Worm (Caenorhabditis elegans) whole organism, L1 larva: ENCODE results near the gene C50F4.9.

ENCODE experiments used
- C16A3.4 ChIP-seq: fragments of 150-350 bp; optimal IDR thresholded peaks from 2 replicates; lab custom pipeline; 2014; ENCODE audit warnings: missing biosample characterization, missing genetic modification characterization
- alr-1 ChIP-seq: fragments of 200-800 bp; sonication (Bioruptor generic); optimal IDR thresholded peaks from 2 replicates; lab custom pipeline; 2018; ENCODE audit warnings: borderline replicate concordance, mild to moderate bottlenecking, missing genetic modification characterization, missing compliant biosample characterization
- aly-2 ChIP-seq: fragments of 150-350 bp; optimal IDR thresholded peaks from 2 replicates; lab custom pipeline; 2014; ENCODE audit warnings: missing biosample characterization, missing genetic modification characterization
- ama-1 ChIP-seq: fragments of 150-350 bp; optimal IDR thresholded peaks from 2 replicates; lab custom pipeline; 2014
- ceh-63 ChIP-seq: fragments of 200-800 bp; sonication (Bioruptor generic); optimal IDR thresholded peaks from 2 replicates; lab custom pipeline; 2018; ENCODE audit warnings: mild to moderate bottlenecking, missing genetic modification characterization, missing compliant biosample characterization
- ceh-82 ChIP-seq, 3 experiments: fragments of 150-350 bp in 1 of 3; sonication (generic microtip) in 2 of 3; optimal IDR thresholded peaks; 2 replicates each; lab custom pipeline; 2014 to 2017; ENCODE audit warnings: missing biosample characterization in 3 of 3, missing genetic modification characterization in 3 of 3
- ceh-88 ChIP-seq: fragments of 200-800 bp; sonication (Bioruptor generic); IDR thresholded peaks from 2 replicates; pipeline ENCODE4 v1.3.6; 2022; ENCODE audit warnings: missing genetic modification characterization, missing compliant biosample characterization
- ces-1 ChIP-seq: fragments of 150-350 bp; optimal IDR thresholded peaks from 2 replicates; lab custom pipeline; 2014; ENCODE audit warnings: missing biosample characterization, missing genetic modification reagents, missing genetic modification characterization
- efl-1 ChIP-seq, 4 experiments: fragments of 150-350 bp; optimal IDR thresholded peaks in 3 of 4; peaks in 1 of 4; 1 replicate in 1 of 4; 2 replicates in 3 of 4; lab custom pipeline; 2014; ENCODE audit warnings: missing biosample characterization in 2 of 4, missing genetic modification characterization in 2 of 4, missing genetic modification reagents in 2 of 4
- egl-13 ChIP-seq: sonication (generic microtip); optimal IDR thresholded peaks from 2 replicates; lab custom pipeline; 2016; ENCODE audit warnings: missing genotype, missing genetic modification reagents, missing genetic modification characterization, missing compliant biosample characterization
- elt-2 ChIP-seq: sonication (generic microtip); optimal IDR thresholded peaks from 2 replicates; lab custom pipeline; 2016; ENCODE audit warnings: missing genetic modification characterization, mild to moderate bottlenecking, inconsistent platforms, missing compliant biosample characterization, missing genetic modification reagents
- fkh-10 ChIP-seq: sonication (generic microtip); optimal IDR thresholded peaks from 2 replicates; lab custom pipeline; 2017; ENCODE audit warnings: missing biosample characterization, missing genetic modification reagents, missing genetic modification characterization
- fkh-4 ChIP-seq: sonication (generic microtip); optimal IDR thresholded peaks from 2 replicates; lab custom pipeline; 2016; ENCODE audit warnings: missing compliant biosample characterization, missing genetic modification characterization, borderline replicate concordance
- fkh-8 ChIP-seq: sonication (generic microtip); optimal IDR thresholded peaks from 2 replicates; lab custom pipeline; 2016; ENCODE audit warnings: mild to moderate bottlenecking, missing genetic modification characterization, missing compliant biosample characterization
- fos-1 ChIP-seq: fragments of 150-350 bp; optimal IDR thresholded peaks from 2 replicates; lab custom pipeline; 2014; ENCODE audit warnings: missing biosample characterization, missing genetic modification characterization
- grh-1 ChIP-seq: fragments of 200-800 bp; sonication (Bioruptor generic); IDR thresholded peaks from 2 replicates; pipeline ENCODE4 v1.3.6; 2022; ENCODE audit warnings: missing genetic modification reagents, missing genetic modification characterization, missing compliant biosample characterization
- isw-1 ChIP-seq: fragments of 200-800 bp; sonication (Bioruptor generic); IDR thresholded peaks from 2 replicates; pipeline ENCODE4 v1.3.6; 2022; ENCODE audit warnings: missing genetic modification characterization, missing compliant biosample characterization
- jun-1 ChIP-seq: fragments of 150-350 bp; optimal IDR thresholded peaks from 2 replicates; lab custom pipeline; 2014; ENCODE audit warnings: missing biosample characterization, missing genetic modification reagents, missing genetic modification characterization
- lin-14 ChIP-seq: fragments of 200-800 bp; sonication (Bioruptor generic); optimal IDR thresholded peaks from 2 replicates; lab custom pipeline; 2018; ENCODE audit warnings: mild to moderate bottlenecking, missing genetic modification characterization, moderate library complexity, missing compliant biosample characterization
- lir-3 ChIP-seq: sonication (generic microtip); optimal IDR thresholded peaks from 2 replicates; lab custom pipeline; 2016; ENCODE audit warnings: mild to moderate bottlenecking, missing genetic modification characterization, moderate library complexity, missing compliant biosample characterization; ENCODE audit not compliant: poor library complexity
- lsy-2 ChIP-seq, 2 experiments: fragments of 150-350 bp; optimal IDR thresholded peaks; 2 replicates each; lab custom pipeline; 2014; ENCODE audit warnings: missing biosample characterization in 2 of 2, missing genetic modification characterization in 2 of 2
- mab-9 ChIP-seq: fragments of 200-800 bp; sonication (Bioruptor generic); IDR thresholded peaks from 2 replicates; pipeline ENCODE4 v1.3.6; 2022; ENCODE audit warnings: missing genetic modification reagents, missing genetic modification characterization, missing compliant biosample characterization
- mep-1 ChIP-seq: fragments of 150-350 bp; optimal IDR thresholded peaks from 2 replicates; lab custom pipeline; 2014; ENCODE audit warnings: missing biosample characterization, missing genetic modification characterization
- nhr-11 ChIP-seq: fragments of 150-350 bp; optimal IDR thresholded peaks from 2 replicates; lab custom pipeline; 2014; ENCODE audit warnings: missing biosample characterization, missing genetic modification characterization
- nhr-12 ChIP-seq: sonication (generic microtip); optimal IDR thresholded peaks from 2 replicates; lab custom pipeline; 2017; ENCODE audit warnings: missing biosample characterization, missing genetic modification characterization
- nhr-19 ChIP-seq: fragments of 200-800 bp; sonication (Bioruptor generic); conservative IDR thresholded peaks from 2 replicates; pipeline ENCODE4 v1.3.6; 2022; ENCODE audit warnings: missing genetic modification characterization, missing compliant biosample characterization
- nhr-20 ChIP-seq: sonication (generic microtip); optimal IDR thresholded peaks from 2 replicates; lab custom pipeline; 2016; ENCODE audit warnings: mild to moderate bottlenecking, missing genetic modification characterization, missing compliant biosample characterization
- nhr-237 ChIP-seq: fragments of 150-350 bp; optimal IDR thresholded peaks from 2 replicates; lab custom pipeline; 2014; ENCODE audit warnings: missing biosample characterization, missing genetic modification characterization
- nhr-47 ChIP-seq: sonication (generic microtip); optimal IDR thresholded peaks from 2 replicates; lab custom pipeline; 2016; ENCODE audit warnings: mild to moderate bottlenecking, missing genetic modification characterization, moderate library complexity, missing compliant biosample characterization
- nhr-76 ChIP-seq: sonication (generic microtip); optimal IDR thresholded peaks from 2 replicates; lab custom pipeline; 2017; ENCODE audit warnings: missing biosample characterization, missing genetic modification characterization
- nhr-77 ChIP-seq: fragments of 150-350 bp; optimal IDR thresholded peaks from 2 replicates; lab custom pipeline; 2014; ENCODE audit warnings: missing biosample characterization, missing genetic modification characterization
- nhr-84 ChIP-seq: sonication (generic microtip); optimal IDR thresholded peaks from 2 replicates; lab custom pipeline; 2017; ENCODE audit warnings: missing biosample characterization, missing genetic modification characterization
- nhr-85 ChIP-seq: sonication (generic microtip); peaks from one replicate; lab custom pipeline; 2016; ENCODE audit warnings: missing genetic modification characterization, inconsistent platforms, missing compliant biosample characterization
- pag-3 ChIP-seq: sonication (generic microtip); optimal IDR thresholded peaks from 2 replicates; lab custom pipeline; 2017; ENCODE audit warnings: missing genetic modification characterization, mild to moderate bottlenecking, missing compliant biosample characterization, antibody characterized with exemption, borderline replicate concordance; ENCODE audit not compliant: insufficient read depth
- pqm-1 ChIP-seq: sonication (generic microtip); optimal IDR thresholded peaks from 3 replicates; lab custom pipeline; 2017; ENCODE audit warnings: missing biosample characterization, missing genetic modification characterization
- rnt-1 ChIP-seq: sonication (generic microtip); optimal IDR thresholded peaks from 2 replicates; lab custom pipeline; 2016; ENCODE audit warnings: mild to moderate bottlenecking, missing genetic modification characterization, moderate library complexity, missing compliant biosample characterization
- snpc-4 ChIP-seq: fragments of 150-350 bp; optimal IDR thresholded peaks from 2 replicates; lab custom pipeline; 2014; ENCODE audit warnings: missing biosample characterization, missing genetic modification characterization
- sox-4 ChIP-seq: sonication (generic microtip); optimal IDR thresholded peaks from 2 replicates; lab custom pipeline; 2016; ENCODE audit warnings: missing genetic modification characterization, missing compliant biosample characterization
- sup-37 ChIP-seq: fragments of 200-800 bp; sonication (Bioruptor generic); optimal IDR thresholded peaks from 2 replicates; lab custom pipeline; 2018; ENCODE audit warnings: mild to moderate bottlenecking, missing genetic modification characterization, missing compliant biosample characterization
- tlp-1 ChIP-seq: fragments of 150-350 bp; optimal IDR thresholded peaks from 2 replicates; lab custom pipeline; 2014; ENCODE audit warnings: missing biosample characterization, missing genetic modification characterization
- unc-62 ChIP-seq: fragments of 150-350 bp; optimal IDR thresholded peaks from 2 replicates; lab custom pipeline; 2014; ENCODE audit warnings: missing biosample characterization, missing genetic modification reagents, missing genetic modification characterization
- unc-98 ChIP-seq: fragments of 200-800 bp; sonication (Bioruptor generic); IDR thresholded peaks from 2 replicates; pipeline ENCODE4 v1.3.6; 2022; ENCODE audit warnings: missing genetic modification characterization, missing compliant biosample characterization
- xbp-1 ChIP-seq: sonication (generic microtip); optimal IDR thresholded peaks from 2 replicates; lab custom pipeline; 2016; ENCODE audit warnings: missing genetic modification characterization, missing compliant biosample characterization
- zag-1 ChIP-seq: fragments of 150-350 bp; optimal IDR thresholded peaks from 2 replicates; lab custom pipeline; 2014; ENCODE audit warnings: missing biosample characterization, missing genetic modification characterization
- zip-4 ChIP-seq: fragments of 200-800 bp; sonication (Bioruptor generic); optimal IDR thresholded peaks from 2 replicates; lab custom pipeline; 2018; ENCODE audit warnings: mild to moderate bottlenecking, missing genetic modification characterization, moderate library complexity, missing compliant biosample characterization
- ztf-11 ChIP-seq, 2 experiments: sonication (generic microtip); optimal IDR thresholded peaks; 2 replicates each; lab custom pipeline; 2016 to 2017; ENCODE audit warnings: missing genetic modification characterization in 2 of 2, missing biosample characterization in 1 of 2, missing compliant biosample characterization in 1 of 2
- ztf-4 ChIP-seq: fragments of 150-350 bp; optimal IDR thresholded peaks from 2 replicates; lab custom pipeline; 2014; ENCODE audit warnings: missing biosample characterization, missing genetic modification characterization

Gene C50F4.9

DNA sequence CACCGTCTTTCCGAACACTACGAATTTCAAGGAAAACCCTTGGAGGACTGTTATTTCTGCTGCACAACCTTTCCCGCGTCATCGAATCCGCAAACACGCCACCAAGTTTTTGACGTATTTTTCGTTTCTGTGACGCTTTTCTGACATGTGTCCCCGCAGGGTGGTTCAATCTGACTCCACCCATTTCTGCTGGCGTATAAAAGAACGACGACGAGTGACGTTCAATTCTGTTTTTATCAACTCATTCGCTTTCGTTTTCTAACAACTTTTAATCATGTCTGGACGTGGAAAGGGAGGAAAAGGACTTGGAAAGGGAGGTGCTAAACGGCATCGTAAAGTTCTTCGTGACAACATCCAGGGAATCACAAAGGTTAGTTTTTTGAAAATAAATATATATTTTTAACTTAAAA is 22.9 kb upstream of the C50F4.9 start, which contains the start of gene his-37 (continued):
- TF ChIP-seq fkh-10 (peak; percentile 99), sox-4 (tag; lab: Kevin White, UChicago) (peak; percentile 97), fos-1 (tag; lab: Kevin White, UChicago) (peak; percentile 97), grh-1 (GFP tag; lab: Robert Waterston, UW) (peak; percentile 98), unc-62 (GFP tag; lab: Kevin White, UChicago) (peak; percentile 88)
- TF ChIP-seq, all 84 proteins: peak for 76

DNA sequence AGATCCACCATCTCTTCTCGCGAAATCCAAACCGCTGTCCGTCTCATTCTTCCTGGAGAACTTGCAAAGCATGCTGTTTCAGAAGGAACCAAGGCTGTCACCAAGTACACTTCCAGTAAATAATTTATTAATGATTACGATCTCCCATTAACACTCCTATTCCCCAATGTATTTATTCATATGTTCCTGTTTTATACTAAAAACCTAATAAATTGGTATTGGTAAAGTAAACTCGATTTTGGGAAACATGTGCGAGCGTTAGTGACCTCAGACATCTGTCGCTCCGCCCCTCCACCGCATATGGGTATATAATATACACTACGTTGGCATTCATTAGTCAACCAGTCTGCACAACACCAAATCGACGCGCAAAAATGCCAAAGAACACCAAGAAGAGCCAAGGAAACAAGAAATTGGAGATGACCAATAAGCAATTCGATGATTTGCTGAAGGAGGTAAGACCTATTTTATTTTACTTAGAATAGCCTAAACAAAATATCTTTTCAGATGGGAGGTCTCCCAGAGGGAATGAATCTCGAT is 22.1 kb upstream of the C50F4.9 start, which contains the start of gene C50F4.6:
Gene C50F4.6, plus strand, starts transcription at position 51 of the 540 bp plus-strand sequence.
- TF ChIP-seq lsy-2 (tag; optimal IDR thresholded peaks at IDR 0.05; lab: Kevin White, UChicago) (peak in 1 of 2 experiments; percentile 27), jun-1 (no peak), ama-1 (lab: Kevin White, UChicago) (no peak), mep-1 (peak; percentile 1), nhr-85 (tag; lab: Kevin White, UChicago) (peak; percentile 50), efl-1 (optimal IDR thresholded peaks at IDR 0.05; lab: Kevin White, UChicago) (no peak), efl-1 (GFP tag; optimal IDR thresholded peaks at IDR 0.05 in 1 of 2; lab: Kevin White, UChicago) (peak in 1 of 2 experiments; percentile 80)

DNA sequence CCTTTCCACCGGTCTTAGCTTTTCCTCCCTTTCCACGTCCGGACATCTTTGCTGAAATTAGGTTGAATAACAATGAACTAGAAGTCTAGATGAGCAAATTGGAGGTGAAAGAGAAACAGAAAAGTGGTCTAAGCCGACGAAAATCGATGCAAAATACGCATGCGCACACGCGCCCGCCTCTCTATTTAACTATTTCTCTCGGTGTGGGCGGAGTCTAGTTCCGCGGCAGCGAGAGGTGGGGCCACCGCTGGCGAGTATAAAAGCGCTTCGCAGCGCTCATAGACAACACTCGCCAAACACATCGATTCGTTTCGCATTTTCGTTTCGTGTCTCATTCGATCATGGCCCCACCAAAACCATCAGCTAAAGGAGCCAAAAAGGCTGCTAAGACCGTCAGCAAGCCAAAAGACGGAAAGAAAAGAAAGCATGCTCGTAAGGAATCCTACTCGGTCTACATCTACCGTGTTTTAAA is 21.3 kb upstream of the C50F4.9 start, which contains the start of the genes his-35 and his-41:
Gene his-35, minus strand, starts transcription at position 51 of the 472 bp plus-strand sequence.
Gene his-41, plus strand, starts transcription at position 299 of the 472 bp plus-strand sequence.
- TF ChIP-seq aly-2 (tag; lab: Kevin White, UChicago) (no peak), nhr-47 (tag; lab: Kevin White, UChicago) (peak; percentile 87), isw-1 (GFP tag; lab: Robert Waterston, UW) (peak; percentile 31; the same call in 1 of the 2 replicates), nhr-20 (peak; percentile 77), C16A3.4 (tag; lab: Kevin White, UChicago) (no peak), ceh-63 (GFP tag; lab: Kevin White, UChicago) (no peak), nhr-77 (peak; percentile 23), pqm-1 (tag; lab: Kevin White, UChicago) (no peak), alr-1 (tag; lab: Kevin White, UChicago) (no peak), ceh-88 (GFP tag; lab: Robert Waterston, UW) (0 out of 2 replicates have a peak, but pooled peaks have one; percentile 10), tlp-1 (tag; lab: Kevin White, UChicago) (no peak), xbp-1 (tag; lab: Kevin White, UChicago) (peak; percentile 74), nhr-76 (no peak), sup-37 (GFP tag; lab: Kevin White, UChicago) (peak; percentile 16), efl-1 (optimal IDR thresholded peaks at IDR 0.05; lab: Kevin White, UChicago) (peak; percentile 60 to 63), efl-1 (GFP tag; optimal IDR thresholded peaks at IDR 0.05 in 1 of 2; lab: Kevin White, UChicago) (peak; percentile 53 to 93), elt-2 (tag; lab: Kevin White, UChicago) (no peak), rnt-1 (peak; percentile 42), nhr-12 (tag; lab: Kevin White, UChicago) (no peak), fkh-8 (peak; percentile 69), nhr-237 (tag; lab: Kevin White, UChicago) (no peak), nhr-11 (tag; lab: Kevin White, UChicago) (no peak), unc-62 (GFP tag; lab: Kevin White, UChicago) (no peak), nhr-84 (tag; lab: Kevin White, UChicago) (no peak), grh-1 (GFP tag; lab: Robert Waterston, UW) (0 out of 2 replicates have a peak, but pooled peaks have one; percentile 14), egl-13 (tag; lab: Kevin White, UChicago) (peak; percentile 72), ceh-82 (tag; optimal IDR thresholded peaks at IDR 0.05; lab: Kevin White, UChicago) (peak; percentile 41 to 57 (median 54)), zip-4 (GFP tag; lab: Kevin White, UChicago) (peak; percentile 42), snpc-4 (tag; lab: Kevin White, UChicago) (peak; percentile 12), ztf-11 (tag; optimal IDR thresholded peaks at IDR 0.05; lab: Kevin White, UChicago) (peak in 1 of 2 experiments; percentile 43), fkh-4 (tag; lab: Kevin White, UChicago) (no peak), ama-1 (lab: Kevin White, UChicago) (peak; percentile 60), lin-14 (GFP tag; lab: Kevin White, UChicago) (peak; percentile 75), lir-3 (tag; lab: Kevin White, UChicago) (no peak), zag-1 (tag; lab: Kevin White, UChicago) (no peak), mab-9 (GFP tag; lab: Robert Waterston, UW) (peak; percentile 45; the same call in 1 of the 2 replicates), pag-3 (tag; lab: Kevin White, UChicago) (no peak), ces-1 (no peak), ztf-4 (tag; lab: Kevin White, UChicago) (no peak), nhr-19 (GFP tag; lab: Robert Waterston, UW) (peak; percentile 67), unc-98 (GFP tag; lab: Robert Waterston, UW) (no peak)
